Worm (Caenorhabditis elegans) whole organism, mixed stage, embryonic: Measurements from ENCODE around the gene prp-9.
A peak's percentile ranks its signal among the peaks of the same experiment; 100 is the strongest.

Experiments
- M03D4.4 ChIP-seq: sonication (generic microtip); optimal IDR thresholded peaks from 2 replicates; lab custom pipeline; 2017; ENCODE audit warnings: mild to moderate bottlenecking, missing genetic modification characterization, missing compliant biosample characterization
- bed-3 ChIP-seq: fragments of 200-800 bp; sonication (Bioruptor generic); optimal IDR thresholded peaks from 3 replicates; lab custom pipeline; 2018; ENCODE audit warnings: mild to moderate bottlenecking, missing genetic modification characterization, moderate library complexity, missing compliant biosample characterization
- blmp-1 ChIP-seq: fragments of 150-350 bp; optimal IDR thresholded peaks from 2 replicates; lab custom pipeline; 2014; ENCODE audit warnings: missing biosample characterization, missing genetic modification characterization
- ceh-39 ChIP-seq: fragments of 150-350 bp; optimal IDR thresholded peaks from 2 replicates; lab custom pipeline; 2014; ENCODE audit warnings: missing biosample characterization, missing genetic modification characterization
- ceh-43 ChIP-seq: fragments of 200-800 bp; sonication (Bioruptor generic); optimal IDR thresholded peaks from 2 replicates; lab custom pipeline; 2018; ENCODE audit warnings: mild to moderate bottlenecking, missing genetic modification characterization, moderate library complexity, missing compliant biosample characterization
- ceh-83 ChIP-seq: fragments of 200-800 bp; sonication (Bioruptor generic); optimal IDR thresholded peaks from 2 replicates; lab custom pipeline; 2018; ENCODE audit warnings: mild to moderate bottlenecking, missing genetic modification characterization, missing compliant biosample characterization
- ces-1 ChIP-seq: fragments of 150-350 bp; optimal IDR thresholded peaks from 2 replicates; lab custom pipeline; 2014; ENCODE audit warnings: missing biosample characterization, missing genetic modification reagents, missing genetic modification characterization
- cnd-1 ChIP-seq: fragments of 200-800 bp; sonication (Bioruptor generic); optimal IDR thresholded peaks from 2 replicates; lab custom pipeline; 2018; ENCODE audit warnings: mild to moderate bottlenecking, missing genetic modification characterization, missing compliant biosample characterization
- drap-1 ChIP-seq: fragments of 200-800 bp; sonication (Bioruptor generic); optimal IDR thresholded peaks from 3 replicates; lab custom pipeline; 2018; ENCODE audit warnings: mild to moderate bottlenecking, missing genetic modification characterization, missing compliant biosample characterization
- elt-1 ChIP-seq: sonication (generic microtip); optimal IDR thresholded peaks from 2 replicates; lab custom pipeline; 2017; ENCODE audit warnings: missing genetic modification characterization, mild to moderate bottlenecking, missing compliant biosample characterization, antibody characterized with exemption, moderate library complexity, borderline replicate concordance; ENCODE audit not compliant: insufficient read depth
- elt-3 ChIP-seq: fragments of 150-350 bp; optimal IDR thresholded peaks from 2 replicates; lab custom pipeline; 2014; ENCODE audit warnings: missing biosample characterization, missing genetic modification characterization
- ham-2 ChIP-seq: fragments of 200-800 bp; sonication (Bioruptor generic); optimal IDR thresholded peaks from 2 replicates; lab custom pipeline; 2018; ENCODE audit warnings: mild to moderate bottlenecking, missing genetic modification characterization, missing compliant biosample characterization
- hlh-1 ChIP-seq: fragments of 150-350 bp; optimal IDR thresholded peaks from 2 replicates; lab custom pipeline; 2014; ENCODE audit warnings: missing biosample characterization, missing genetic modification reagents, missing genetic modification characterization
- lin-13 ChIP-seq: fragments of 150-350 bp; optimal IDR thresholded peaks from 2 replicates; lab custom pipeline; 2014; ENCODE audit warnings: missing biosample characterization, missing genetic modification characterization
- lsy-2 ChIP-seq: fragments of 150-350 bp; optimal IDR thresholded peaks from 2 replicates; lab custom pipeline; 2014; ENCODE audit warnings: missing biosample characterization, missing genetic modification characterization
- mep-1 ChIP-seq: fragments of 150-350 bp; optimal IDR thresholded peaks from 2 replicates; lab custom pipeline; 2017; ENCODE audit warnings: missing biosample characterization, missing genetic modification reagents, missing genetic modification characterization, inconsistent platforms
- mls-2 ChIP-seq: sonication (generic microtip); optimal IDR thresholded peaks from 2 replicates; lab custom pipeline; 2016; ENCODE audit warnings: mild to moderate bottlenecking, missing genetic modification characterization, moderate library complexity, missing compliant biosample characterization
- nhr-12 ChIP-seq: fragments of 150-350 bp; optimal IDR thresholded peaks from 2 replicates; lab custom pipeline; 2014; ENCODE audit warnings: missing biosample characterization, missing genetic modification characterization
- nhr-2 ChIP-seq: fragments of 150-350 bp; optimal IDR thresholded peaks from 2 replicates; lab custom pipeline; 2014; ENCODE audit warnings: missing biosample characterization, missing genetic modification characterization
- nhr-237 ChIP-seq: fragments of 150-350 bp; optimal IDR thresholded peaks from 2 replicates; lab custom pipeline; 2014; ENCODE audit warnings: missing biosample characterization, missing genetic modification characterization
- nhr-28 ChIP-seq: fragments of 150-350 bp; optimal IDR thresholded peaks from 2 replicates; lab custom pipeline; 2014; ENCODE audit warnings: missing biosample characterization, missing genetic modification characterization
- nhr-76 ChIP-seq: sonication (generic microtip); optimal IDR thresholded peaks from 2 replicates; lab custom pipeline; 2017; ENCODE audit warnings: missing biosample characterization, missing genetic modification characterization
- pha-4 ChIP-seq: fragments of 150-350 bp; optimal IDR thresholded peaks from 2 replicates; lab custom pipeline; 2018; ENCODE audit warnings: missing biosample characterization, missing genetic modification reagents, missing genetic modification characterization
- sem-2 ChIP-seq: fragments of 200-800 bp; sonication (Bioruptor generic); optimal IDR thresholded peaks from 2 replicates; lab custom pipeline; 2018; ENCODE audit warnings: mild to moderate bottlenecking, missing genetic modification characterization, missing compliant biosample characterization
- sptf-1 ChIP-seq: sonication (generic microtip); optimal IDR thresholded peaks from 2 replicates; lab custom pipeline; 2017; ENCODE audit warnings: mild to moderate bottlenecking, missing genetic modification characterization, moderate library complexity, missing compliant biosample characterization
- tbx-8 ChIP-seq: fragments of 200-800 bp; sonication (Bioruptor generic); optimal IDR thresholded peaks from 2 replicates; lab custom pipeline; 2018; ENCODE audit warnings: mild to moderate bottlenecking, missing genetic modification characterization, moderate library complexity, missing compliant biosample characterization
- unc-120 ChIP-seq: sonication (generic microtip); optimal IDR thresholded peaks from 2 replicates; lab custom pipeline; 2017; ENCODE audit warnings: missing genetic modification characterization, missing compliant biosample characterization; ENCODE audit not compliant: poor library complexity, severe bottlenecking
- unc-39 ChIP-seq: fragments of 150-350 bp; optimal IDR thresholded peaks from 2 replicates; lab custom pipeline; 2014; ENCODE audit warnings: missing biosample characterization, missing genetic modification characterization
- unc-62 ChIP-seq: fragments of 150-350 bp; optimal IDR thresholded peaks from 2 replicates; lab custom pipeline; 2014; ENCODE audit warnings: missing biosample characterization, missing genetic modification reagents, missing genetic modification characterization
- ztf-11 ChIP-seq: fragments of 150-350 bp; optimal IDR thresholded peaks from 2 replicates; lab custom pipeline; 2014; ENCODE audit warnings: missing biosample characterization, missing genetic modification characterization

The prp-9 gene

DNA sequence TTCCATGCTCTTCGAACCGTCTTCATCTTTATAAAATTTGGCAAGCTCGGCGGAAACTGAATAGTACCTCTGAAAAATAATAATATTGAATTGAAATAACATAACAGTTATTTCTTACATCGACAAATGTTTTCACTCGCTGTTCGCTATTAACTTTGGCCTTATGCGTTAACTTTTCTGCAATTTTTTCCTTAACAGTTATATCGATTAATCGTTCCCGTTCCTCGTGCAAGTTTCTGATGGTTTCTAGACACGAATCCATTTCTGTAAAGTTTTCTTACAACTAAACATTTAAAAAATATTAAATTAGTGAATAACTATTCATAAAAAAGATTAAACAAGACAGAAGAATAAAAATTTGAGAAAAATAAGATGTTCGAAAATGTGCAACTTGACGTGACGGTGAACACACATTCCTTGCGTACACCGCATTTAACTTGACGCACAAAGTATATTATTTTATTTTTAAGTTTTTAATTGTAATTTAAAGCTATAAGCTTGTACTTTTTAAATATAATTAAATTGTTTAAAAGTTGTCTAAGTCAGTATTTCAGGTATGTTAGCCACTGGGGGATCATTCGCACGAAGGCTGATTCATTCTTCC lies at the start of gene prp-9, which contains the start of gene mrps-18B:
prp-9 (minus strand) TSS at position 264 of the 604 bp plus-strand sequence.
mrps-18B (plus strand) TSS at position 549 of the 604 bp plus-strand sequence.
- TF ChIP-seq M03D4.4 (no peak), lsy-2 (tag; lab: Kevin White, UChicago) (peak; percentile 30)
- TF ChIP-seq, all 35 proteins: peak for 1

DNA sequence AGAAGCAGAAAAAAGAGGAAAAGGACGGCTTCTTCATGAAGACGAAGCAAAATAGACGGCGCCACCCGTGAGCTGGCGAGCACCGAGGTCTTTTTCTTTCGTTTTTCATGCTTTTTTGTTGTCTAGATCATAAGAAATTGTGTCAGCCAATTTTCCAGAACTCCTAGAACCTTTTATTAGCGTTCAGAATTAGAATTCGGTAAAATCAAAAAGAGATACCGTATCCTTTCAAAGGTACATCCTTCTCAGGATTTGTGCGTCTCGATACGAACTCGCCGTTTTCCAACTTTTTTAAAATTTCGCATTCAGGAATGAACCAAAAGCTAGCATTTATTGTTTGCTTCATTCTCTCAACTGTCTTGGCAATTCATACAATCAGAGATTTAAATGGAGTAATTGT lies 47.8 kb upstream of the prp-9 start, which contains the start of gene F54C9.7:
F54C9.7 (plus strand) TSS at position 301 of the 400 bp plus-strand sequence.
- TF ChIP-seq ham-2 (GFP tag; lab: Kevin White, UChicago) (no peak), nhr-76 (tag; lab: Kevin White, UChicago) (no peak), drap-1 (GFP tag; lab: Kevin White, UChicago) (no peak), nhr-2 (tag; lab: Kevin White, UChicago) (no peak), lsy-2 (tag; lab: Kevin White, UChicago) (no peak), ztf-11 (no peak), ceh-83 (GFP tag; lab: Kevin White, UChicago) (no peak), unc-120 (tag; lab: Kevin White, UChicago) (no peak), elt-1 (tag; lab: Kevin White, UChicago) (no peak), sem-2 (GFP tag; lab: Kevin White, UChicago) (no peak), tbx-8 (no peak), nhr-237 (tag; lab: Kevin White, UChicago) (no peak), elt-3 (tag; lab: Kevin White, UChicago) (no peak), hlh-1 (tag; lab: Kevin White, UChicago) (no peak), sptf-1 (tag; lab: Kevin White, UChicago) (no peak), mep-1 (tag; lab: Kevin White, UChicago) (no peak)

DNA sequence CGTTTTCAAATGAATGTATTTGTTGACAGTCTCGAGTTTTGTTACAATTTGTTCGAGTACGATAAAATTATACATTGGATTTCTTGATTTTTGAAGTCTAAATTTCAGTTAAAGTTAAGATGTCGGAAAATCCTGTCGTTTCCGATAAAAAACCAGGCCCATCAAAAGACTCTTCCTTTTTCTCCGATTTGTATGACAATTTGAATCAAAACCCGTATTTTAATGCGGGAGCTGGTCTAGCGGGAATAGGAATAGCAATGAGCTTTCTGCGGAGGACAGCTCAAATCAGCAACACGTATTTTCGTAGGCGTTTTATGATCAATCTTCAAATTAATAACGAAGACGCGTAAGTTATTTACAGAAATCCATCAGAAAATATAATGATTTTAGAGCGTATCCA lies 45.8 kb upstream of the prp-9 start, which contains the start of gene bcs-1:
bcs-1 (plus strand) TSS at position 109 of the 400 bp plus-strand sequence.
- no peak for TF ChIP-seq M03D4.4
- no peak for TF ChIP-seq nhr-237 (tag; lab: Kevin White, UChicago)
- TF ChIP-seq nhr-2 (tag; lab: Kevin White, UChicago): no peak
- TF ChIP-seq nhr-12 (tag; lab: Kevin White, UChicago): no peak
- no peak for TF ChIP-seq drap-1 (GFP tag; lab: Kevin White, UChicago)
- TF ChIP-seq ces-1: no peak
- no peak for TF ChIP-seq mep-1 (tag; lab: Kevin White, UChicago)
- TF ChIP-seq sptf-1 (tag; lab: Kevin White, UChicago): no peak
- no peak for TF ChIP-seq ceh-43 (GFP tag; lab: Kevin White, UChicago)
- no peak for TF ChIP-seq unc-39 (tag; lab: Kevin White, UChicago)
- TF ChIP-seq, all 35 proteins: peak for 0

DNA sequence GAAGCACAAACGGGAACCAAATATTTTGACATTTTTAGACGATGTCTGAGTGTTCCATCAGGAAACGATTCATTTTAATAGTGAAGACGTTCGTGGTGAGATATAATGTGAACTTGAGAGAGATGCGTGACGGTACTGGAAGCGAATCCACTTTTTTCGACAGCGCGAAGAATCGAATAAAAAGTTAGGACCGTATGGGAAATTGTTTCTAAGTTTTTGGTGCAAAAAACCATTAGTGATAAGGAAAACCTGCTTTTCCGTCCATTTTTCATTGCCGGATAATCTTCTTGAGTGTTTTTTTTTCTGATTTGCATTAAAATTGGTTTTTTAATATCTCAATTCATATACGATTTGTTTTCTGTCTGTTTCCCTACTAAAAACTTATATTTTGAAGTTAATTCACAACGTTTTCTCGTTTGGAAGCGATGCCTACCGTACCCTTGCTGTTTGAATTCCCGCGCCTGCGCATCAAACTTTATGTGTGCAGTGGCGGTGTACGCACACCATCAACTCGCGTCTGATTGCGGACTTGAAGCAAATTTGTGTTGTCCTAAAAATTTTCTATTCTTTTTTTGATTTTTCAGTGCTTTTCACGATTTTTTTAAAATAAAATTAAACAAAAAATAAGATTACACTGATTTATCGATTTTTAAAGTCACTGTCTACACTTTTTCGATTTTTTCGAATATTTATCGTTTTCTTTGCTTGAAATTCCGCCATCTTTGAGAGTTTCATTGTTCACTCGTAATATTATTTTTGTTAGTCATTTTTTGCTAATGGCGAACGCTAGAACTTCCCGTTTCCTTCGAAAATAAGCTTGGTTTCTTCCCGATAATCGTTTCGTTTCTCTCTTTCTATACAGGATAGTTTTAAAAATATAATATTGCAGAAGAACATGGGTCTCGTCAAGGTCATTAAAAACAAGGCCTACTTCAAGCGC lies 44.1 kb upstream of the prp-9 start, which contains the start of the genes col-38 and rpl-5:
col-38 (minus strand) TSS at position 51 of the 940 bp plus-strand sequence.
rpl-5 (plus strand) TSS at position 890 of the 940 bp plus-strand sequence.
- TF ChIP-seq bed-3 (GFP tag; lab: Kevin White, UChicago): no peak
- TF ChIP-seq unc-120 (tag; lab: Kevin White, UChicago): peak; percentile 13
- peak; percentile 93 for TF ChIP-seq mep-1 (tag; lab: Kevin White, UChicago)
- no peak for TF ChIP-seq blmp-1
- TF ChIP-seq sptf-1 (tag; lab: Kevin White, UChicago): peak; percentile 81
- peak; percentile 40 for TF ChIP-seq hlh-1 (tag; lab: Kevin White, UChicago)
- TF ChIP-seq unc-62: peak; percentile 32
- TF ChIP-seq ceh-39: peak; percentile 82
- TF ChIP-seq tbx-8: no peak
- no peak for TF ChIP-seq nhr-76 (tag; lab: Kevin White, UChicago)
- TF ChIP-seq ces-1: peak; percentile 79
- no peak for TF ChIP-seq nhr-28 (tag; lab: Kevin White, UChicago)
- TF ChIP-seq mls-2 (tag; lab: Kevin White, UChicago): peak; percentile 54
- TF ChIP-seq cnd-1 (tag; lab: Kevin White, UChicago): peak; percentile 39
- peak; percentile 91 for TF ChIP-seq nhr-237 (tag; lab: Kevin White, UChicago)
- TF ChIP-seq pha-4 (tag; lab: Kevin White, UChicago): peak; percentile 90
- peak; percentile 87 for TF ChIP-seq lin-13 (tag; lab: Kevin White, UChicago)
- TF ChIP-seq nhr-2 (tag; lab: Kevin White, UChicago): peak; percentile 54
- peak; percentile 96 for TF ChIP-seq lsy-2 (tag; lab: Kevin White, UChicago)
